Worm (Caenorhabditis elegans) whole organism, L2 larva: Measurements from ENCODE around the gene dpf-1.

ENCODE experiments used
- aly-2 ChIP-seq: fragments of 150-350 bp; optimal IDR thresholded peaks from 2 replicates; lab custom pipeline; 2014; ENCODE audit warnings: missing biosample characterization, missing genetic modification characterization
- blmp-1 ChIP-seq: sonication (generic microtip); optimal IDR thresholded peaks from 2 replicates; lab custom pipeline; 2017; ENCODE audit warnings: missing genetic modification characterization, mild to moderate bottlenecking, missing compliant biosample characterization, antibody characterized with exemption, moderate library complexity; ENCODE audit not compliant: insufficient read depth
- crh-2 ChIP-seq: sonication (generic microtip); optimal IDR thresholded peaks from 2 replicates; lab custom pipeline; 2017; ENCODE audit warnings: missing biosample characterization, missing genetic modification characterization
- egl-27 ChIP-seq: sonication (generic microtip); optimal IDR thresholded peaks from 3 replicates; lab custom pipeline; 2017; ENCODE audit warnings: missing biosample characterization, missing genetic modification reagents, missing genetic modification characterization
- gmeb-1 ChIP-seq: fragments of 150-350 bp; optimal IDR thresholded peaks from 2 replicates; lab custom pipeline; 2014; ENCODE audit warnings: missing biosample characterization, missing genetic modification characterization
- lin-11 ChIP-seq: fragments of 150-350 bp; sonication (generic microtip); optimal IDR thresholded peaks from 2 replicates; lab custom pipeline; 2014; ENCODE audit warnings: missing biosample characterization, missing genetic modification characterization, inconsistent platforms, mixed read lengths
- mdl-1 ChIP-seq, 2 experiments: fragments of 150-350 bp in 1 of 2; sonication (generic microtip) in 1 of 2; optimal IDR thresholded peaks; 2 replicates each; lab custom pipeline; 2017; ENCODE audit warnings: missing biosample characterization in 2 of 2, missing genetic modification characterization in 2 of 2
- nhr-12 ChIP-seq: fragments of 150-350 bp; optimal IDR thresholded peaks from 2 replicates; lab custom pipeline; 2014; ENCODE audit warnings: missing biosample characterization, missing genetic modification characterization
- nhr-25 ChIP-seq: fragments of 150-350 bp; sonication (generic microtip); optimal IDR thresholded peaks from 3 replicates; lab custom pipeline; 2014; ENCODE audit warnings: missing biosample characterization, missing genetic modification characterization
- nhr-77 ChIP-seq: fragments of 150-350 bp; optimal IDR thresholded peaks from 2 replicates; lab custom pipeline; 2014; ENCODE audit warnings: missing biosample characterization, missing genetic modification characterization
- snpc-4 ChIP-seq: fragments of 150-350 bp; optimal IDR thresholded peaks from 2 replicates; lab custom pipeline; 2014; ENCODE audit warnings: missing biosample characterization, missing genetic modification characterization

ce11 chrV:15498434-15498833 lies 27.3 kb downstream of the dpf-1 start, which contains the start of gene C06B8.7:
- TF ChIP-seq aly-2 (tag; lab: Kevin White, UChicago) (no peak), nhr-12 (no peak), gmeb-1 (tag; lab: Kevin White, UChicago) (no peak), crh-2 (tag; lab: Kevin White, UChicago) (no peak), mdl-1 (tag; optimal IDR thresholded peaks at IDR 0.05; lab: Kevin White, UChicago) (no peak), snpc-4 (tag; lab: Kevin White, UChicago) (no peak), egl-27 (tag; lab: Kevin White, UChicago) (no peak), blmp-1 (tag; lab: Kevin White, UChicago) (no peak), lin-11 (tag; lab: Kevin White, UChicago) (no peak), nhr-77 (no peak), nhr-25 (tag; lab: Kevin White, UChicago) (no peak)
